Fruit fly (Drosophila melanogaster): ENCODE results near the gene Obp28a.

The Obp28a gene

dm6 chr2L:7513321-7514059 is 16.3 kb upstream of the Obp28a start:
- TF ChIP-seq CG4496 (GFP tag; IDR thresholded peaks at IDR 0.05): peak; percentile 85; the same call in 2 of the 3 replicates
- peak; percentile 48 for TF ChIP-seq CG17806 (tag; optimal IDR thresholded peaks at IDR 0.05)
- TF ChIP-seq Ets98B (GFP tag; IDR thresholded peaks at IDR 0.05): peak; percentile 86
- TF ChIP-seq Pif1A (GFP tag; optimal IDR thresholded peaks at IDR 0.05): peak; percentile 17
- peak; percentile 87 for TF ChIP-seq CG8301 (tag; optimal IDR thresholded peaks at IDR 0.05)
- no peak for TF ChIP-seq CG15710 (tag; optimal IDR thresholded peaks at IDR 0.05)
- TF ChIP-seq CG10348 (GFP tag; IDR thresholded peaks at IDR 0.05): no peak
- TF ChIP-seq rn (GFP tag; IDR thresholded peaks at IDR 0.05): peak; percentile 29; the same call in 1 of the 2 replicates
- peak; percentile 86 for TF ChIP-seq CG32121 (GFP tag; IDR thresholded peaks at IDR 0.05)
- peak; percentile 38; the same call in 1 of the 2 replicates for TF ChIP-seq CG12605 (GFP tag; IDR thresholded peaks at IDR 0.05)
- TF ChIP-seq EcR (GFP tag; optimal IDR thresholded peaks at IDR 0.05): no peak
- peak; percentile 62 for TF ChIP-seq CG8159 (tag; optimal IDR thresholded peaks at IDR 0.05)
- TF ChIP-seq CG14655 (GFP tag; optimal IDR thresholded peaks at IDR 0.05): peak; percentile 89
- peak; percentile 79 for TF ChIP-seq fd96Ca (GFP tag; IDR thresholded peaks at IDR 0.05)
- peak; percentile 24 for TF ChIP-seq gl (tag; optimal IDR thresholded peaks at IDR 0.05)
- TF ChIP-seq Pif1B (GFP tag; optimal IDR thresholded peaks at IDR 0.05): no peak
- TF ChIP-seq CG9948 (tag; optimal IDR thresholded peaks at IDR 0.05): peak; percentile 47
- peak; percentile 16 for TF ChIP-seq D1 (tag; optimal IDR thresholded peaks at IDR 0.05)
- TF ChIP-seq CG34367 (tag; optimal IDR thresholded peaks at IDR 0.05): no peak
- TF ChIP-seq Snoo (tag; optimal IDR thresholded peaks at IDR 0.05): no peak
- no peak for TF ChIP-seq CG13204 (GFP tag; optimal IDR thresholded peaks at IDR 0.05)

- TF ChIP-seq CG9948 (tag; optimal IDR thresholded peaks at IDR 0.05) (peak; percentile 29), fd96Ca (GFP tag; IDR thresholded peaks at IDR 0.05) (peak; percentile 72), CG15710 (tag; optimal IDR thresholded peaks at IDR 0.05) (peak; percentile 55), CG14655 (GFP tag; optimal IDR thresholded peaks at IDR 0.05) (peak; percentile 56), EcR (GFP tag; optimal IDR thresholded peaks at IDR 0.05) (no peak), CG32121 (GFP tag; IDR thresholded peaks at IDR 0.05) (peak; percentile 73), gl (tag; optimal IDR thresholded peaks at IDR 0.05) (peak; percentile 34), Pif1B (GFP tag; optimal IDR thresholded peaks at IDR 0.05) (peak; percentile 23), CG17806 (tag; optimal IDR thresholded peaks at IDR 0.05) (peak; percentile 63), CG13204 (GFP tag; optimal IDR thresholded peaks at IDR 0.05) (no peak), rn (GFP tag; IDR thresholded peaks at IDR 0.05) (no peak), CG12605 (GFP tag; IDR thresholded peaks at IDR 0.05) (peak; percentile 31; the same call in 1 of the 2 replicates), CG10348 (GFP tag; IDR thresholded peaks at IDR 0.05) (no peak), Ets98B (GFP tag; IDR thresholded peaks at IDR 0.05) (peak; percentile 69), CG8159 (tag; optimal IDR thresholded peaks at IDR 0.05) (peak; percentile 71), CG34367 (tag; optimal IDR thresholded peaks at IDR 0.05) (peak; percentile 23), Snoo (tag; optimal IDR thresholded peaks at IDR 0.05) (peak; percentile 45), CG4496 (GFP tag; IDR thresholded peaks at IDR 0.05) (peak; percentile 84), D1 (tag; optimal IDR thresholded peaks at IDR 0.05) (no peak), CG8301 (tag; optimal IDR thresholded peaks at IDR 0.05) (peak; percentile 62), Pif1A (GFP tag; optimal IDR thresholded peaks at IDR 0.05) (peak; percentile 65)
Observed at dm6 chr2L:7512860-7513259, 15.7 kb upstream of the Obp28a start.

DNA sequence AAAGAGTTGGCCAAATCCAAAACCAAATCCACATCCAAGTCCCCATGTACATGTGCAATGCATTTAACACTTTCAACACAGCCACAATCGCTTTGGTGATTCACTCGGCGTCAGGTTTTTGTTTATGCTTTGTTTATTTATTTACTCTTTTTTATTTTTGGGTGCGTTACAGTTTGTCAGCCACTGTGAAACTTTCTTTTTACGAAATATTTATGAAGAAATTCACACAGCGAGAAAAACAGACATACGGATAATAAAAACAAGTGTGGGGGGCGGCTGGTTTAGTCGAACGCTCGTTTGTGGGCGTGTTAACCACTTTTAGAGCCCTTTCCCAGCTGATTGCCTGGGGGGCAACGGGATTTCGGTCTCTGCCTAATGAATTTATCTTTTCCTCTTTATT is 11.7 kb upstream of the Obp28a start:
- TF ChIP-seq Snoo (tag; optimal IDR thresholded peaks at IDR 0.05) (no peak), CG13204 (GFP tag; optimal IDR thresholded peaks at IDR 0.05) (no peak), CG15710 (tag; optimal IDR thresholded peaks at IDR 0.05) (no peak), CG8301 (tag; optimal IDR thresholded peaks at IDR 0.05) (no peak), D1 (tag; optimal IDR thresholded peaks at IDR 0.05) (no peak), CG14655 (GFP tag; optimal IDR thresholded peaks at IDR 0.05) (no peak), fd96Ca (GFP tag; IDR thresholded peaks at IDR 0.05) (no peak), CG9948 (tag; optimal IDR thresholded peaks at IDR 0.05) (no peak), CG4496 (GFP tag; IDR thresholded peaks at IDR 0.05) (no peak), gl (tag; optimal IDR thresholded peaks at IDR 0.05) (no peak), CG8159 (tag; optimal IDR thresholded peaks at IDR 0.05) (no peak), Pif1A (GFP tag; optimal IDR thresholded peaks at IDR 0.05) (no peak), rn (GFP tag; IDR thresholded peaks at IDR 0.05) (no peak), Pif1B (GFP tag; optimal IDR thresholded peaks at IDR 0.05) (no peak), CG32121 (GFP tag; IDR thresholded peaks at IDR 0.05) (no peak), EcR (GFP tag; optimal IDR thresholded peaks at IDR 0.05) (no peak), Ets98B (GFP tag; IDR thresholded peaks at IDR 0.05) (no peak), CG12605 (GFP tag; IDR thresholded peaks at IDR 0.05) (no peak)

DNA sequence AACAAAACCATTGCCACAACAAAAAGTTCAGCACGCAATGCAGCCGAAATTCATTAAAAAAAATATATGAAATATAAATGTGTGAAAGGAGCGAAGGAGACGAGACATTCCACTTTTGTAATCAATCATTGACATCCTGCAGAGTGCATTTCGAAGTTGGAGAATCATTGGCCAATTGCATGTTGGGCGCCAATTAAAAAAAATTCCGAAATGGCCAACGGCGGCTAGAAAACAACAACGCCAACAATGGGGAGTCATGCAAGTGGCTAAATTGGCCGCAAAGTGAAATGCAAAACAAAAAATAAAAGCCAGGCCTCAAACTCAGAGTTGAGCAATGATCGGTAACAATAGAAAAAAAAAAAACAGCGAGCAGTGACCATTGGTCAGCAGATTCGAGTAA is 11.3 kb upstream of the Obp28a start:
- no peak for TF ChIP-seq fd96Ca (GFP tag; IDR thresholded peaks at IDR 0.05)
- no peak for TF ChIP-seq CG13204 (GFP tag; optimal IDR thresholded peaks at IDR 0.05)
- TF ChIP-seq CG8301 (tag; optimal IDR thresholded peaks at IDR 0.05): no peak
- TF ChIP-seq CG17806 (tag; optimal IDR thresholded peaks at IDR 0.05): no peak
- TF ChIP-seq CG32121 (GFP tag; IDR thresholded peaks at IDR 0.05): no peak
- no peak for TF ChIP-seq Ets98B (GFP tag; IDR thresholded peaks at IDR 0.05)
- no peak for TF ChIP-seq rn (GFP tag; IDR thresholded peaks at IDR 0.05)
- no peak for TF ChIP-seq CG8159 (tag; optimal IDR thresholded peaks at IDR 0.05)
- no peak for TF ChIP-seq Snoo (tag; optimal IDR thresholded peaks at IDR 0.05)
- no peak for TF ChIP-seq CG10348 (GFP tag; IDR thresholded peaks at IDR 0.05)
- no peak for TF ChIP-seq Pif1B (GFP tag; optimal IDR thresholded peaks at IDR 0.05)
- no peak for TF ChIP-seq gl (tag; optimal IDR thresholded peaks at IDR 0.05)
- TF ChIP-seq CG12605 (GFP tag; IDR thresholded peaks at IDR 0.05): no peak
- TF ChIP-seq D1 (tag; optimal IDR thresholded peaks at IDR 0.05): no peak
- TF ChIP-seq CG15710 (tag; optimal IDR thresholded peaks at IDR 0.05): no peak
- no peak for TF ChIP-seq CG4496 (GFP tag; IDR thresholded peaks at IDR 0.05)
- TF ChIP-seq CG9948 (tag; optimal IDR thresholded peaks at IDR 0.05): no peak
- TF ChIP-seq CG14655 (GFP tag; optimal IDR thresholded peaks at IDR 0.05): no peak
- no peak for TF ChIP-seq Pif1A (GFP tag; optimal IDR thresholded peaks at IDR 0.05)

dm6 chr2L:7507447-7507846 is 10.3 kb upstream of the Obp28a start:
- TF ChIP-seq CG14655 (GFP tag; optimal IDR thresholded peaks at IDR 0.05): no peak
- TF ChIP-seq rn (GFP tag; IDR thresholded peaks at IDR 0.05): no peak
- TF ChIP-seq D1 (tag; optimal IDR thresholded peaks at IDR 0.05): no peak
- no peak for TF ChIP-seq Pif1A (GFP tag; optimal IDR thresholded peaks at IDR 0.05)
- TF ChIP-seq CG34367 (tag; optimal IDR thresholded peaks at IDR 0.05): no peak
- no peak for TF ChIP-seq CG8159 (tag; optimal IDR thresholded peaks at IDR 0.05)
- no peak for TF ChIP-seq Pif1B (GFP tag; optimal IDR thresholded peaks at IDR 0.05)
- TF ChIP-seq CG15710 (tag; optimal IDR thresholded peaks at IDR 0.05): no peak
- TF ChIP-seq CG32121 (GFP tag; IDR thresholded peaks at IDR 0.05): no peak
- no peak for TF ChIP-seq EcR (GFP tag; optimal IDR thresholded peaks at IDR 0.05)
- TF ChIP-seq CG4496 (GFP tag; IDR thresholded peaks at IDR 0.05): no peak
- TF ChIP-seq CG8301 (tag; optimal IDR thresholded peaks at IDR 0.05): no peak
- TF ChIP-seq CG9948 (tag; optimal IDR thresholded peaks at IDR 0.05): no peak
- TF ChIP-seq Snoo (tag; optimal IDR thresholded peaks at IDR 0.05): no peak
- TF ChIP-seq CG13204 (GFP tag; optimal IDR thresholded peaks at IDR 0.05): no peak
- TF ChIP-seq Ets98B (GFP tag; IDR thresholded peaks at IDR 0.05): no peak
- no peak for TF ChIP-seq CG10348 (GFP tag; IDR thresholded peaks at IDR 0.05)

Measured in whole organism, pupa.